Fruit fly (Drosophila melanogaster) whole organism, pupa: ENCODE measurements around the gene CG10959.

Experiments used
- CG15710 ChIP-seq: fragments of 200-800 bp; sonication (Bioruptor generic); optimal IDR thresholded peaks from 2 replicates; lab custom pipeline; 2018; ENCODE audit warnings: missing biosample characterization, mild to moderate bottlenecking, missing genetic modification characterization, moderate library complexity
- CG34367 ChIP-seq: fragments of 200-800 bp; sonication (Bioruptor generic); optimal IDR thresholded peaks from 2 replicates; lab custom pipeline; 2018; ENCODE audit warnings: missing biosample characterization, mild to moderate bottlenecking, missing genetic modification characterization
- Ets98B ChIP-seq: fragments of 200-800 bp; sonication (Bioruptor generic); IDR thresholded peaks from 2 replicates; pipeline ENCODE4 v1.3.6; 2022; ENCODE audit warnings: missing biosample characterization, missing genetic modification characterization

- no peak for TF ChIP-seq CG34367 (tag; lab: Kevin White, UChicago)
- no peak for TF ChIP-seq CG15710 (tag; lab: Kevin White, UChicago)
- no peak for TF ChIP-seq Ets98B
These were observed 11.2 kb downstream of the CG10959 start, which contains the start of gene CG15337 for dm6 chrX:8159754-8160153.
